Worm (Caenorhabditis elegans): ENCODE data around the gene nhr-76.

ce11 chrIV:665225-665624 is 37.9 kb downstream of the nhr-76 start, which contains the start of gene K11H12.7:
- no peak for TF ChIP-seq W03F9.2 (tag; optimal IDR thresholded peaks at IDR 0.05)
- no peak for TF ChIP-seq him-1 (tag; optimal IDR thresholded peaks at IDR 0.05)
- TF ChIP-seq dao-5 (tag; optimal IDR thresholded peaks at IDR 0.05): no peak
